Fruit fly (Drosophila melanogaster) whole organism, embryonic: ENCODE data around the gene Brms1.

Experiments
- CG10147 ChIP-seq: fragments of 200-800 bp; sonication (Bioruptor generic); optimal IDR thresholded peaks from 2 replicates; lab custom pipeline; 2019; ENCODE audit warnings: missing biosample characterization, mild to moderate bottlenecking, missing genetic modification characterization, moderate library complexity
- CG11456 ChIP-seq: fragments of 200-800 bp; sonication (Bioruptor generic); IDR thresholded peaks from 3 replicates; pipeline ENCODE4 v1.3.6; 2022; ENCODE audit warnings: missing biosample characterization, missing genetic modification characterization
- CG11504 ChIP-seq: fragments of 200-800 bp; sonication (Bioruptor generic); optimal IDR thresholded peaks from 3 replicates; lab custom pipeline; 2019; ENCODE audit warnings: missing biosample characterization, mild to moderate bottlenecking, missing genetic modification characterization, moderate library complexity
- CG12299 ChIP-seq: fragments of 200-800 bp; sonication (Bioruptor generic); optimal IDR thresholded peaks from 2 replicates; lab custom pipeline; 2018; ENCODE audit warnings: missing biosample characterization, mild to moderate bottlenecking, missing genetic modification characterization
- CG12659 ChIP-seq: fragments of 200-800 bp; sonication (Bioruptor generic); optimal IDR thresholded peaks from 3 replicates; lab custom pipeline; 2017; ENCODE audit warnings: mild to moderate bottlenecking, missing biosample characterization, missing genetic modification reagents, missing genetic modification characterization
- CG12744 ChIP-seq: fragments of 200-800 bp; sonication (Bioruptor generic); optimal IDR thresholded peaks from 2 replicates; lab custom pipeline; 2016; ENCODE audit warnings: missing biosample characterization, missing genetic modification characterization
- CG14965 ChIP-seq: fragments of 200-800 bp; sonication (Bioruptor generic); optimal IDR thresholded peaks from 2 replicates; lab custom pipeline; 2016; ENCODE audit warnings: missing biosample characterization, missing genetic modification characterization, borderline replicate concordance
- CG15514 ChIP-seq: fragments of 200-800 bp; sonication (Bioruptor generic); optimal IDR thresholded peaks from 3 replicates; lab custom pipeline; 2017; ENCODE audit warnings: missing biosample characterization, missing genetic modification characterization, mild to moderate bottlenecking, moderate library complexity, missing genetic modification reagents
- CG2202 ChIP-seq: fragments of 200-800 bp; sonication (Bioruptor generic); optimal IDR thresholded peaks from 2 replicates; lab custom pipeline; 2018; ENCODE audit warnings: missing biosample characterization, mild to moderate bottlenecking, missing genetic modification characterization
- CG31441 ChIP-seq: fragments of 200-800 bp; sonication (Bioruptor generic); IDR thresholded peaks from 2 replicates; pipeline ENCODE4 v1.3.6; 2022; ENCODE audit warnings: missing biosample characterization, missing genetic modification characterization
- CG33213 ChIP-seq: fragments of 200-800 bp; sonication (Bioruptor generic); optimal IDR thresholded peaks from 3 replicates; lab custom pipeline; 2016; ENCODE audit warnings: missing biosample characterization, missing genetic modification characterization
- CG33557 ChIP-seq: fragments of 200-800 bp; sonication (Bioruptor generic); optimal IDR thresholded peaks from 2 replicates; lab custom pipeline; 2019; ENCODE audit warnings: missing biosample characterization, mild to moderate bottlenecking, missing genetic modification characterization, moderate library complexity
- CG34376 ChIP-seq: fragments of 200-800 bp; sonication (Bioruptor generic); optimal IDR thresholded peaks from 2 replicates; lab custom pipeline; 2018; ENCODE audit warnings: missing biosample characterization, mild to moderate bottlenecking, missing genetic modification characterization
- CG6683 ChIP-seq: fragments of 200-800 bp; sonication (Bioruptor generic); optimal IDR thresholded peaks from 2 replicates; lab custom pipeline; 2017; ENCODE audit warnings: missing biosample characterization, mild to moderate bottlenecking, missing genetic modification characterization, missing genetic modification reagents
- CG6791 ChIP-seq: fragments of 200-800 bp; sonication (Bioruptor generic); IDR thresholded peaks from 3 replicates; pipeline ENCODE4 v1.3.6; 2022; ENCODE audit warnings: missing biosample characterization, missing genetic modification characterization; ENCODE audit not compliant: partially characterized antibody
- CG7271 ChIP-seq: fragments of 200-800 bp; sonication (Bioruptor generic); optimal IDR thresholded peaks from 2 replicates; lab custom pipeline; 2018; ENCODE audit warnings: missing biosample characterization, mild to moderate bottlenecking, missing genetic modification characterization, moderate library complexity
- CG7556 ChIP-seq: fragments of 200-800 bp; sonication (Bioruptor generic); optimal IDR thresholded peaks from 2 replicates; lab custom pipeline; 2017; ENCODE audit warnings: missing biosample characterization, mild to moderate bottlenecking, missing genetic modification characterization
- CG8359 ChIP-seq: fragments of 200-800 bp; sonication (Bioruptor generic); optimal IDR thresholded peaks from 2 replicates; lab custom pipeline; 2017; ENCODE audit warnings: missing biosample characterization, mild to moderate bottlenecking, missing genetic modification characterization, borderline replicate concordance
- CG8478 ChIP-seq: fragments of >200 bp; optimal IDR thresholded peaks from 2 replicates; lab custom pipeline; 2018
- CG8765 ChIP-seq: fragments of 200-800 bp; sonication (Bioruptor generic); IDR thresholded peaks from 2 replicates; pipeline ENCODE4 v1.3.6; 2022; ENCODE audit warnings: missing biosample characterization, missing genetic modification characterization
- ERR ChIP-seq: fragments of 200-800 bp; sonication (Bioruptor generic); optimal IDR thresholded peaks from 2 replicates; lab custom pipeline; 2016; ENCODE audit warnings: missing biosample characterization, missing genetic modification characterization
- Eip74EF ChIP-seq, 2 experiments: fragments of 200-800 bp in 1 of 2; fragments of >200 bp in 1 of 2; sonication (Bioruptor generic) in 1 of 2; optimal IDR thresholded peaks; 2 replicates each; lab custom pipeline; 2017 to 2019; ENCODE audit warnings: missing biosample characterization in 2 of 2, missing genetic modification characterization in 2 of 2, mild to moderate bottlenecking in 1 of 2, moderate library complexity in 1 of 2
- HHEX ChIP-seq: fragments of 200-800 bp; sonication (Bioruptor generic); optimal IDR thresholded peaks from 3 replicates; lab custom pipeline; 2017; ENCODE audit warnings: missing biosample characterization, mild to moderate bottlenecking, missing genetic modification characterization, missing genetic modification reagents
- HLH3B ChIP-seq: fragments of 200-800 bp; sonication (Bioruptor generic); IDR thresholded peaks from 2 replicates; pipeline ENCODE4 v1.3.6; 2022; ENCODE audit warnings: missing biosample characterization, missing genetic modification characterization
- HLH4C ChIP-seq: fragments of 200-800 bp; sonication (Bioruptor generic); IDR thresholded peaks from 3 replicates; pipeline ENCODE4 v1.3.6; 2022; ENCODE audit warnings: missing biosample characterization, missing genetic modification characterization; ENCODE audit not compliant: partially characterized antibody
- MESR4 ChIP-seq: fragments of 200-800 bp; sonication (Bioruptor generic); optimal IDR thresholded peaks from 2 replicates; lab custom pipeline; 2018; ENCODE audit warnings: missing biosample characterization, mild to moderate bottlenecking, missing genetic modification characterization, moderate library complexity
- Optix ChIP-seq: fragments of 200-800 bp; sonication (Bioruptor generic); IDR thresholded peaks from 3 replicates; pipeline ENCODE4 v1.3.6; 2022; ENCODE audit warnings: missing biosample characterization, missing genetic modification characterization
- Spps ChIP-seq: fragments of 200-800 bp; sonication (Bioruptor generic); optimal IDR thresholded peaks from 2 replicates; lab custom pipeline; 2018; ENCODE audit warnings: missing biosample characterization, mild to moderate bottlenecking, missing genetic modification characterization
- Xrp1 ChIP-seq: fragments of 200-800 bp; sonication (Bioruptor generic); IDR thresholded peaks from 2 replicates; pipeline ENCODE4 v1.3.6; 2022; ENCODE audit warnings: missing biosample characterization, missing genetic modification characterization
- amos ChIP-seq: fragments of 200-800 bp; sonication (Bioruptor generic); IDR thresholded peaks from 2 replicates; pipeline ENCODE4 v1.3.6; 2022; ENCODE audit warnings: missing biosample characterization, missing genetic modification characterization; ENCODE audit not compliant: partially characterized antibody
- az2 ChIP-seq: fragments of 200-800 bp; sonication (Bioruptor generic); optimal IDR thresholded peaks from 3 replicates; lab custom pipeline; 2016; ENCODE audit warnings: missing biosample characterization, missing genetic modification characterization
- bcd ChIP-seq: fragments of 200-800 bp; sonication (Bioruptor generic); optimal IDR thresholded peaks from 2 replicates; lab custom pipeline; 2017; ENCODE audit warnings: missing biosample characterization, mild to moderate bottlenecking, missing genetic modification characterization
- bigmax ChIP-seq: fragments of 200-800 bp; sonication (Bioruptor generic); optimal IDR thresholded peaks from 2 replicates; lab custom pipeline; 2018; ENCODE audit warnings: missing biosample characterization, mild to moderate bottlenecking, missing genetic modification characterization
- br ChIP-seq: fragments of >200 bp; optimal IDR thresholded peaks from 2 replicates; lab custom pipeline; 2017
- cad ChIP-seq: fragments of >200 bp; optimal IDR thresholded peaks from 2 replicates; lab custom pipeline; 2017; ENCODE audit warnings: missing biosample characterization, missing genetic modification characterization
- chinmo ChIP-seq: fragments of 200-800 bp; sonication (Bioruptor generic); IDR thresholded peaks from 4 replicates; pipeline ENCODE4 v1.3.6; 2022; ENCODE audit warnings: missing biosample characterization, missing genetic modification characterization; ENCODE audit not compliant: partially characterized antibody
- da ChIP-seq: fragments of 200-800 bp; sonication (Bioruptor generic); optimal IDR thresholded peaks from 2 replicates; lab custom pipeline; 2016; ENCODE audit warnings: missing biosample characterization, missing genetic modification characterization
- disco-r ChIP-seq: fragments of 200-800 bp; sonication (Bioruptor generic); optimal IDR thresholded peaks from 2 replicates; lab custom pipeline; 2016; ENCODE audit warnings: missing biosample characterization, missing genetic modification characterization
- fd102C ChIP-seq: fragments of 200-800 bp; sonication (Bioruptor generic); optimal IDR thresholded peaks from 2 replicates; lab custom pipeline; 2018; ENCODE audit warnings: missing biosample characterization, mild to moderate bottlenecking, missing genetic modification characterization, moderate library complexity
- gsb ChIP-seq: fragments of 200-800 bp; sonication (Bioruptor generic); IDR thresholded peaks from 2 replicates; pipeline ENCODE4 v1.3.6; 2022; ENCODE audit warnings: missing biosample characterization, missing genetic modification characterization
- ind ChIP-seq: fragments of 200-800 bp; sonication (Bioruptor generic); optimal IDR thresholded peaks from 3 replicates; lab custom pipeline; 2016; ENCODE audit warnings: missing biosample characterization, missing genetic modification characterization
- kni ChIP-seq: fragments of 200-800 bp; sonication (Bioruptor generic); optimal IDR thresholded peaks from 3 replicates; lab custom pipeline; 2017; ENCODE audit warnings: mild to moderate bottlenecking, missing biosample characterization, missing genetic modification reagents, missing genetic modification characterization
- lilli ChIP-seq: fragments of 200-800 bp; sonication (Bioruptor generic); optimal IDR thresholded peaks from 3 replicates; lab custom pipeline; 2016; ENCODE audit warnings: missing biosample characterization, missing genetic modification characterization
- nau ChIP-seq: fragments of 200-800 bp; sonication (Bioruptor generic); optimal IDR thresholded peaks from 3 replicates; lab custom pipeline; 2017; ENCODE audit warnings: missing biosample characterization, mild to moderate bottlenecking, missing genetic modification characterization, missing genetic modification reagents
- nmo ChIP-seq: fragments of 200-800 bp; sonication (Bioruptor generic); optimal IDR thresholded peaks from 2 replicates; lab custom pipeline; 2018; ENCODE audit warnings: missing biosample characterization, mild to moderate bottlenecking, missing genetic modification characterization, moderate library complexity
- ranshi ChIP-seq: fragments of 200-800 bp; sonication (Bioruptor generic); IDR thresholded peaks from 2 replicates; pipeline ENCODE4 v1.3.6; 2022; ENCODE audit warnings: missing biosample characterization, missing genetic modification characterization
- sens-2 ChIP-seq: fragments of 200-800 bp; sonication (Bioruptor generic); IDR thresholded peaks from 2 replicates; pipeline ENCODE4 v1.3.6; 2022; ENCODE audit warnings: missing biosample characterization, missing genetic modification characterization
- slou ChIP-seq: fragments of 200-800 bp; sonication (Bioruptor generic); optimal IDR thresholded peaks from 3 replicates; lab custom pipeline; 2016; ENCODE audit warnings: missing biosample characterization, missing genetic modification characterization
- sqz ChIP-seq: fragments of 200-800 bp; sonication (Bioruptor generic); optimal IDR thresholded peaks from 3 replicates; lab custom pipeline; 2018; ENCODE audit warnings: missing biosample characterization, mild to moderate bottlenecking, missing genetic modification characterization
- tna ChIP-seq: fragments of 200-800 bp; sonication (Bioruptor generic); IDR thresholded peaks from 2 replicates; pipeline ENCODE4 v1.3.6; 2022; ENCODE audit warnings: missing biosample characterization, missing genetic modification characterization; ENCODE audit not compliant: partially characterized antibody
- unpg ChIP-seq: fragments of 200-800 bp; sonication (Bioruptor generic); optimal IDR thresholded peaks from 3 replicates; lab custom pipeline; 2018; ENCODE audit warnings: missing biosample characterization, mild to moderate bottlenecking, missing genetic modification characterization, moderate library complexity

The Brms1 gene

DNA sequence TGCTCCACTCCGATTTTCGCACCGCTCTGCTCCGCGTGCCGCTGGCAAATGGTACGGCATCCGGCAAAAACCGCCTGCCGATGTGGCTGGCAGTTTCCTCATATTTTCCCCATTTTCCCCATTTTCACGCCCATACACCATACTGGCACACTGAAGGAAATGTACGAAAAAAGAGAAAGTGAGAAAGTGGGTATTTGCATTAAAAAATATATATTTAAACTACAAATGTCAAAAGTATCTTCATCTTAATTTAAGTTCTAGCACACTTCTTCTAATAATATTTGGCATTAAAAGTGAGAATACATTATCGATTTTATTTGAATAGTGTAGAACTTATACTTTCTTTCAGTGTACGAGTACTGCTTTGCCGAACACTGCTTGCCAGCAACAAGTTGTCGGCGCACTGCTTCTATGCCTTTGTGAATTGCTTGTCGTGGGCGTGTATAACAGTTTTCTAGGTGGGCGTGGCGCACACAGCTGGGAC lies 48.0 kb upstream of the Brms1 start, which contains the start of gene hec (continued):
- no peak for TF ChIP-seq disco-r (GFP tag; lab: Kevin White, UChicago)
- TF ChIP-seq CG8765: no peak
- no peak for TF ChIP-seq gsb (GFP tag; lab: Robert Waterston, UW)
- no peak for TF ChIP-seq unpg
- TF ChIP-seq CG34376 (GFP tag; lab: Kevin White, UChicago): no peak
- no peak for TF ChIP-seq Eip74EF (GFP tag; optimal IDR thresholded peaks at IDR 0.05; lab: Kevin White, UChicago)
- TF ChIP-seq CG15514 (GFP tag; lab: Kevin White, UChicago): no peak
- peak; percentile 14 for TF ChIP-seq lilli (GFP tag; lab: Kevin White, UChicago)
- TF ChIP-seq CG10147 (GFP tag; lab: Kevin White, UChicago): no peak
- TF ChIP-seq ind (GFP tag; lab: Kevin White, UChicago): peak; percentile 21
- no peak for TF ChIP-seq HLH3B (GFP tag; lab: Robert Waterston, UW)
- no peak for TF ChIP-seq amos (GFP tag; lab: Robert Waterston, UW)
- TF ChIP-seq CG12659 (GFP tag; lab: Kevin White, UChicago): peak; percentile 7
- TF ChIP-seq nau: no peak
- no peak for TF ChIP-seq CG6683 (GFP tag; lab: Kevin White, UChicago)
- TF ChIP-seq nmo (GFP tag; lab: Kevin White, UChicago): peak; percentile 18
- no peak for TF ChIP-seq slou (GFP tag; lab: Kevin White, UChicago)
- TF ChIP-seq sqz (GFP tag; lab: Kevin White, UChicago): no peak
- peak; percentile 56 for TF ChIP-seq CG11504
- peak; percentile 29; the same call in 1 of the 2 replicates for TF ChIP-seq CG31441 (GFP tag; lab: Robert Waterston, UW)
- TF ChIP-seq ERR (GFP tag; lab: Kevin White, UChicago): no peak
- no peak for TF ChIP-seq CG11456 (GFP tag; lab: Robert Waterston, UW)
- TF ChIP-seq bcd (GFP tag; lab: Kevin White, UChicago): no peak
- no peak for TF ChIP-seq CG6791
- no peak for TF ChIP-seq Spps (tag; lab: Kevin White, UChicago)
- TF ChIP-seq CG8359 (GFP tag; lab: Kevin White, UChicago): no peak
- no peak for TF ChIP-seq cad
- no peak for TF ChIP-seq CG33213 (GFP tag; lab: Kevin White, UChicago)
- TF ChIP-seq bigmax (GFP tag; lab: Kevin White, UChicago): no peak
- no peak for TF ChIP-seq br (lab: Kevin White, UChicago)
- no peak for TF ChIP-seq chinmo (GFP tag; lab: Robert Waterston, UW)
- no peak for TF ChIP-seq CG2202 (tag; lab: Kevin White, UChicago)
- TF ChIP-seq HHEX (GFP tag; lab: Kevin White, UChicago): peak; percentile 22
- TF ChIP-seq ranshi: peak; percentile 27; the same call in 1 of the 2 replicates
- no peak for TF ChIP-seq CG12744 (GFP tag; lab: Kevin White, UChicago)
- no peak for TF ChIP-seq az2 (GFP tag; lab: Kevin White, UChicago)
- no peak for TF ChIP-seq tna (GFP tag; lab: Robert Waterston, UW)
- no peak for TF ChIP-seq CG12299
- no peak for TF ChIP-seq MESR4 (GFP tag; lab: Kevin White, UChicago)
- no peak for TF ChIP-seq da (GFP tag; lab: Kevin White, UChicago)
- no peak for TF ChIP-seq CG8478 (lab: Kevin White, UChicago)
- no peak for TF ChIP-seq kni (GFP tag; lab: Kevin White, UChicago)
- peak; percentile 7 for TF ChIP-seq CG7556 (GFP tag; lab: Kevin White, UChicago)
- TF ChIP-seq Optix (GFP tag; lab: Robert Waterston, UW): no peak
- no peak for TF ChIP-seq CG7271 (tag; lab: Kevin White, UChicago)
- TF ChIP-seq fd102C: no peak
- TF ChIP-seq Xrp1 (GFP tag; lab: Robert Waterston, UW): no peak
- TF ChIP-seq CG33557 (GFP tag; lab: Kevin White, UChicago): no peak
- TF ChIP-seq CG14965 (GFP tag; lab: Kevin White, UChicago): no peak
- no peak for TF ChIP-seq HLH4C (GFP tag; lab: Robert Waterston, UW)
- TF ChIP-seq sens-2 (GFP tag; lab: Robert Waterston, UW): no peak
